Worm (Caenorhabditis elegans) whole organism, L2 larva: Measurements from ENCODE around the gene hpo-28.

Experiments used
- F13H6.1 ChIP-seq: sonication (generic microtip); optimal IDR thresholded peaks from 2 replicates; lab custom pipeline; 2016; ENCODE audit warnings: missing genetic modification characterization, missing compliant biosample characterization
- R02D3.7 ChIP-seq: fragments of 150-350 bp; optimal IDR thresholded peaks from 2 replicates; lab custom pipeline; 2014; ENCODE audit warnings: missing biosample characterization, missing genetic modification characterization
- ama-1 ChIP-seq: fragments of 150-350 bp; optimal IDR thresholded peaks from 2 replicates; lab custom pipeline; 2018; ENCODE audit warnings: inconsistent platforms
- egl-27 ChIP-seq: sonication (generic microtip); optimal IDR thresholded peaks from 3 replicates; lab custom pipeline; 2017; ENCODE audit warnings: missing biosample characterization, missing genetic modification reagents, missing genetic modification characterization
- elt-1 ChIP-seq: fragments of 150-350 bp; optimal IDR thresholded peaks from 2 replicates; lab custom pipeline; 2014; ENCODE audit warnings: missing biosample characterization, missing genetic modification characterization
- elt-3 ChIP-seq: sonication (generic microtip); optimal IDR thresholded peaks from 2 replicates; lab custom pipeline; 2017; ENCODE audit warnings: missing biosample characterization, missing genetic modification characterization
- lin-13 ChIP-seq: fragments of 150-350 bp; optimal IDR thresholded peaks from 2 replicates; lab custom pipeline; 2014; ENCODE audit warnings: missing biosample characterization, missing genetic modification reagents, missing genetic modification characterization
- mdl-1 ChIP-seq, 2 experiments: fragments of 150-350 bp in 1 of 2; sonication (generic microtip) in 1 of 2; optimal IDR thresholded peaks; 2 replicates each; lab custom pipeline; 2017; ENCODE audit warnings: missing biosample characterization in 2 of 2, missing genetic modification characterization in 2 of 2
- nhr-21 ChIP-seq: fragments of 150-350 bp; optimal IDR thresholded peaks from 2 replicates; lab custom pipeline; 2014; ENCODE audit warnings: missing biosample characterization, missing genetic modification characterization
- nhr-237 ChIP-seq: fragments of 150-350 bp; optimal IDR thresholded peaks from 2 replicates; lab custom pipeline; 2014; ENCODE audit warnings: missing biosample characterization, missing genetic modification characterization
- skn-1 ChIP-seq: sonication (generic microtip); optimal IDR thresholded peaks from 2 replicates; lab custom pipeline; 2017; ENCODE audit warnings: missing biosample characterization, missing genetic modification characterization
- unc-62 ChIP-seq: fragments of 150-350 bp; optimal IDR thresholded peaks from 2 replicates; lab custom pipeline; 2014; ENCODE audit warnings: missing biosample characterization, missing genetic modification reagents, missing genetic modification characterization
- zag-1 ChIP-seq: fragments of 150-350 bp; optimal IDR thresholded peaks from 2 replicates; lab custom pipeline; 2014; ENCODE audit warnings: missing biosample characterization, missing genetic modification characterization
- ztf-4 ChIP-seq: fragments of 150-350 bp; optimal IDR thresholded peaks from 2 replicates; lab custom pipeline; 2014; ENCODE audit warnings: missing biosample characterization, missing genetic modification characterization

DNA sequence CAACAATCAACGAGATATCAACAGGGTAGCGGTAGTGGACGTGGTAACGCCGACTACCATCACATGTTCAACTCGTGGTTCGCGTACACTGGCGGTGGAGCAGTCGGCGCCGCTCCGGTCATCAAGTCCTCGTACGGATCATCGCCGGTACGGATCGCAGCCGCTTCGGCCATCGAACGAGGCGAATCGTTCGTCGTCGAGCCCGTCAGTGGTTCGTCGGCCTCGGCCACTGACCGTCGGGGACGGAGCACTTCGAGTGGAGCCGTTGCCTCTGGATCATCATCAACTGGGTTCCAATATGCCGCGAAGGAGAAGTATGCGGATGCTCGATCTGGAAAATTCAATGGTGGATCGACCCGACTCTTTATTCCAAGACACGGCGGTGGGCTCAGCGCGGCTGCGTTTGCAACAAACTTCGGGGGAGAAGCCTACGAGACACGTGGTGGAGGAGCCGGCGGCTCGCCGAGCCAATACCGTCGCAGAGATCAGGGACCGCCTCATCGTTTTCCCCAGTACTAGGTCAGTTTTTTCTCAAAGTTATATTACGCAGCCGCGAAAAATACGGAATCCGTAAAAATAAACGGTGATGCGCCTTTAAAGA is 33.6 kb downstream of the hpo-28 start:
- TF ChIP-seq ztf-4 (tag; lab: Kevin White, UChicago) = no peak
- TF ChIP-seq zag-1 (tag; lab: Kevin White, UChicago) = no peak
- TF ChIP-seq nhr-237 (tag; lab: Kevin White, UChicago) = no peak
- TF ChIP-seq unc-62 (GFP tag; lab: Kevin White, UChicago) = no peak
- TF ChIP-seq lin-13 (GFP tag; lab: Kevin White, UChicago) = no peak
- no peak for TF ChIP-seq ama-1
- TF ChIP-seq mdl-1 (tag; optimal IDR thresholded peaks at IDR 0.05; lab: Kevin White, UChicago) = no peak
- TF ChIP-seq skn-1 (tag; lab: Kevin White, UChicago) = no peak
- no peak for TF ChIP-seq egl-27 (tag; lab: Kevin White, UChicago)
- TF ChIP-seq elt-3 (tag; lab: Kevin White, UChicago) = no peak
- TF ChIP-seq nhr-21 (tag; lab: Kevin White, UChicago) = no peak
- no peak for TF ChIP-seq R02D3.7 (tag; lab: Kevin White, UChicago)
- TF ChIP-seq F13H6.1 (tag; lab: Kevin White, UChicago) = no peak
- no peak for TF ChIP-seq elt-1
